Fruit fly (Drosophila melanogaster): ENCODE results near the gene CG45263.

DNA sequence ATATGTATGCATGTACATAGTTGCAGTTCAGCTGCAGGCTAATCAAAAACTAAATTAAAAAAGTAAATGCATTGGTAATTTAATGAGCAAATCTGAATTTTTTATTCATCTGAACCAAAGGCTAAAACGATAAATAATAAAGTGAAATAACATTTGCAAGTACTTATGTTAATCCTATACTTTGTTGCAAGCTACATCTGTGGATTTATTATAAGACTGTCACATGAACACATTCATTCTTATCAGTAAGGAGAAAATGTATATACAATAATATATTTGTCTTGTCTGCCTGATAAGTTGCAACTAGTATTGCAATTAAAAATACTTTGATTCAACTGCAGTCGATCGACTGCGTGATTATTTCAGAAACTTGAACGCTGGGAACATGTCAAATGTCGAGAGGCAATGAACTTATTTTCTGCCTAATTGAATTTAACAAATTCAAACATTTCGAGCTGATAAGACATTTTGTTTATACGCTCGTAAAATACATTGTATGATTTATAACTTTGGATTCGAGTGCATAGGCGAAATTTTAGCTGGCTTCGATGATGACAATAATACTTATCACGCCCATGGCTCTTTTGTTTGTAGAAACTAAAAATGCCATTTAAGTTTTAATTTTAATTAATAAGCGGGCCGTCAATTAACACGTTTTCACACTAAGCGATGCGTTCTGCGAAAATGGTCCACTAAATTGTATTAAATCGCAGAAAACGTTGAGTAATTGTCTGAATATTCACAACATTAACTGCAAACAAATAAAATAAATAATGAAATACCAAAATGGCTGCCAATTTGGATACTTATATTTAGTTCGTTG is 149.2 kb downstream of the CG45263 start:
- no peak for TF ChIP-seq Snoo (tag; optimal IDR thresholded peaks at IDR 0.05)
- TF ChIP-seq CG8301 (tag; optimal IDR thresholded peaks at IDR 0.05): no peak
- TF ChIP-seq D1 (tag; optimal IDR thresholded peaks at IDR 0.05): no peak
- TF ChIP-seq CG14655 (GFP tag; optimal IDR thresholded peaks at IDR 0.05): no peak
- TF ChIP-seq CG32121 (GFP tag; IDR thresholded peaks at IDR 0.05): no peak
- no peak for TF ChIP-seq EcR (GFP tag; optimal IDR thresholded peaks at IDR 0.05)
- no peak for TF ChIP-seq gl (tag; optimal IDR thresholded peaks at IDR 0.05)
- TF ChIP-seq Ets98B (GFP tag; IDR thresholded peaks at IDR 0.05): no peak
- TF ChIP-seq fd96Ca (GFP tag; IDR thresholded peaks at IDR 0.05): no peak
- TF ChIP-seq CG17806 (tag; optimal IDR thresholded peaks at IDR 0.05): no peak
